Fruit fly (Drosophila melanogaster) whole organism, adult: ENCODE data around the gene Prat.

Experiments
- CG12768 ChIP-seq: fragments of 200-800 bp; sonication (Bioruptor generic); optimal IDR thresholded peaks from 2 replicates; lab custom pipeline; 2017; ENCODE audit warnings: missing biosample characterization, missing genetic modification characterization, mild to moderate bottlenecking, moderate library complexity, missing genetic modification reagents
- CG33017 ChIP-seq: fragments of 200-800 bp; sonication (Bioruptor generic); optimal IDR thresholded peaks from 2 replicates; lab custom pipeline; 2018; ENCODE audit warnings: missing biosample characterization, mild to moderate bottlenecking, missing genetic modification characterization, moderate library complexity
- CG5204 ChIP-seq: fragments of 200-800 bp; sonication (Bioruptor generic); optimal IDR thresholded peaks from 2 replicates; lab custom pipeline; 2016; ENCODE audit warnings: missing biosample characterization, missing genetic modification characterization
- CG7101 ChIP-seq: fragments of 200-800 bp; sonication (Bioruptor generic); optimal IDR thresholded peaks from 2 replicates; lab custom pipeline; 2018; ENCODE audit warnings: missing biosample characterization, mild to moderate bottlenecking, missing genetic modification characterization, moderate library complexity
- Hr96 ChIP-seq: fragments of 200-800 bp; sonication (Bioruptor generic); optimal IDR thresholded peaks from 2 replicates; lab custom pipeline; 2016; ENCODE audit warnings: missing biosample characterization, missing genetic modification characterization
- bab1 ChIP-seq: fragments of 200-800 bp; sonication (Bioruptor generic); optimal IDR thresholded peaks from 3 replicates; lab custom pipeline; 2019; ENCODE audit warnings: missing biosample characterization, mild to moderate bottlenecking, missing genetic modification characterization, moderate library complexity
- cic ChIP-seq: fragments of 200-800 bp; sonication (Bioruptor generic); optimal IDR thresholded peaks from 2 replicates; lab custom pipeline; 2017; ENCODE audit warnings: missing biosample characterization, mild to moderate bottlenecking, missing genetic modification characterization, moderate library complexity
- cnc ChIP-seq, 2 experiments: fragments of >200 bp; optimal IDR thresholded peaks; 2 replicates each; lab custom pipeline; 2017
- kay ChIP-seq: fragments of 200-800 bp; sonication (Bioruptor generic); peaks from one replicate; lab custom pipeline; 2016; ENCODE audit warnings: missing biosample characterization, missing genetic modification characterization, borderline replicate concordance
- ovo ChIP-seq: fragments of 200-800 bp; sonication (Bioruptor generic); optimal IDR thresholded peaks from 2 replicates; lab custom pipeline; 2016; ENCODE audit warnings: missing biosample characterization, missing genetic modification characterization
- toe ChIP-seq: fragments of 200-800 bp; sonication (Bioruptor generic); optimal IDR thresholded peaks from 2 replicates; lab custom pipeline; 2016; ENCODE audit warnings: missing biosample characterization, missing genetic modification characterization

DNA sequence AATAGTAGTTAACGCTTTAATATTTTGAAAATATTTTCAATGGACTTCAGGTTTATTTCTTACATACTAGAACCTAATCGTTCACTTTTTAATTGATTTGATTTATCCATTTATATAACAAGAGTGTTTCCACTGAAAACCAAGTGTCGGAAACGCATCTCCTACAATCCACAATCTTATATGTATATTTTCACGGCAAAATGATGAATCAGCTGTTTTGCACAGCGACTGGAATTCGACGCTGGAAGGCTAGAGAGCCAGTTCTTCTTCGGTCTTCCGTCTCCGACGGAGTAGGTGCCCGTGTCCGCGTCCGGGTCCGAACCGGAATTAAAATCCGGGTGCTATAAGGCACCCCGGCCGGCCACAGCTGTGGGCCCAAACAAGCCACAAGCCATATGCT is 27.1 kb downstream of the Prat start:
- TF ChIP-seq CG33017 (no peak), cic (GFP tag; lab: Kevin White, UChicago) (no peak), bab1 (GFP tag; lab: Kevin White, UChicago) (no peak), Hr96 (GFP tag; lab: Kevin White, UChicago) (no peak), toe (GFP tag; lab: Kevin White, UChicago) (no peak), kay (GFP tag; lab: Kevin White, UChicago) (no peak), CG5204 (GFP tag; lab: Kevin White, UChicago) (no peak), CG7101 (tag; lab: Kevin White, UChicago) (no peak), ovo (GFP tag; lab: Kevin White, UChicago) (no peak), cnc (optimal IDR thresholded peaks at IDR 0.05; lab: Kevin White, UChicago) (no peak), CG12768 (GFP tag; lab: Kevin White, UChicago) (no peak)
